Fruit fly (Drosophila melanogaster) whole organism, larva: ENCODE results near the gene Tango2.

Source experiments
- noc ChIP-seq: fragments of 200-800 bp; sonication (Bioruptor generic); optimal IDR thresholded peaks from 3 replicates; lab custom pipeline; 2019; ENCODE audit warnings: missing biosample characterization, mild to moderate bottlenecking, missing genetic modification characterization, moderate library complexity

Gene Tango2

dm6 chrX:13641891-13642617 lies 25.3 kb downstream of the Tango2 start:
- no peak for TF ChIP-seq noc (tag; lab: Kevin White, UChicago)

- TF ChIP-seq noc (tag; lab: Kevin White, UChicago) = no peak
Observed at dm6 chrX:13643961-13644360, 27.2 kb downstream of the Tango2 start.

- no peak for TF ChIP-seq noc (tag; lab: Kevin White, UChicago)
Observed at dm6 chrX:13644696-13645393, 28.1 kb downstream of the Tango2 start.

dm6 chrX:13646175-13646574 lies 29.4 kb downstream of the Tango2 start:
- TF ChIP-seq noc (tag; lab: Kevin White, UChicago) = no peak

dm6 chrX:13648819-13649218 lies 32.0 kb downstream of the Tango2 start:
- no peak for TF ChIP-seq noc (tag; lab: Kevin White, UChicago)

- no peak for TF ChIP-seq noc (tag; lab: Kevin White, UChicago)
Observed at dm6 chrX:13649801-13650200, 33.0 kb downstream of the Tango2 start.

- TF ChIP-seq noc (tag; lab: Kevin White, UChicago) = no peak
Observed at dm6 chrX:13651170-13651569, 34.4 kb downstream of the Tango2 start.

- TF ChIP-seq noc (tag; lab: Kevin White, UChicago) = no peak
Observed at dm6 chrX:13667656-13668055, 50.9 kb downstream of the Tango2 start, which contains the start of the genes DNAlig4 and CG11164. Gene DNAlig4 (minus strand): TSS chrX:13667811. Gene CG11164 (plus strand): TSS chrX:13668014.
